Worm (Caenorhabditis elegans) whole organism, late embryonic: ENCODE data around the gene lido-17.

Experiments
- C08G9.2 ChIP-seq: sonication (generic microtip); optimal IDR thresholded peaks from 2 replicates; lab custom pipeline; 2016; ENCODE audit warnings: mild to moderate bottlenecking, missing genetic modification characterization, moderate library complexity, missing compliant biosample characterization
- T23F11.4 ChIP-seq: fragments of 200-800 bp; sonication (Bioruptor generic); optimal IDR thresholded peaks from 2 replicates; lab custom pipeline; 2018; ENCODE audit warnings: mild to moderate bottlenecking, missing genetic modification characterization, missing compliant biosample characterization
- ahr-1 ChIP-seq: sonication (generic microtip); optimal IDR thresholded peaks from 2 replicates; lab custom pipeline; 2016; ENCODE audit warnings: missing genetic modification characterization, missing compliant biosample characterization
- ama-1 ChIP-seq: fragments of 150-350 bp; optimal IDR thresholded peaks from 2 replicates; lab custom pipeline; 2014
- ceh-18 ChIP-seq: sonication (generic microtip); optimal IDR thresholded peaks from 2 replicates; lab custom pipeline; 2016; ENCODE audit warnings: missing genetic modification characterization, missing compliant biosample characterization
- ceh-2 ChIP-seq: sonication (generic microtip); optimal IDR thresholded peaks from 2 replicates; lab custom pipeline; 2016; ENCODE audit warnings: missing genotype, missing genetic modification characterization, missing compliant biosample characterization
- ceh-22 ChIP-seq: sonication (generic microtip); optimal IDR thresholded peaks from 2 replicates; lab custom pipeline; 2017; ENCODE audit warnings: missing biosample characterization, missing genetic modification characterization
- ceh-30 ChIP-seq: fragments of 150-350 bp; optimal IDR thresholded peaks from 2 replicates; lab custom pipeline; 2014; ENCODE audit warnings: missing biosample characterization, missing genetic modification characterization
- ceh-31 ChIP-seq: sonication (generic microtip); optimal IDR thresholded peaks from 2 replicates; lab custom pipeline; 2016; ENCODE audit warnings: missing genetic modification characterization, missing compliant biosample characterization
- ceh-48 ChIP-seq: sonication (generic microtip); optimal IDR thresholded peaks from 2 replicates; lab custom pipeline; 2016; ENCODE audit warnings: missing genetic modification characterization, inconsistent platforms, missing compliant biosample characterization
- che-1 ChIP-seq: sonication (generic microtip); optimal IDR thresholded peaks from 2 replicates; lab custom pipeline; 2016; ENCODE audit warnings: mild to moderate bottlenecking, missing genetic modification characterization, missing compliant biosample characterization
- eyg-1 ChIP-seq: sonication (generic microtip); optimal IDR thresholded peaks from 2 replicates; lab custom pipeline; 2016; ENCODE audit warnings: missing genotype, missing genetic modification characterization, missing compliant biosample characterization
- fkh-6 ChIP-seq: sonication (generic microtip); optimal IDR thresholded peaks from 2 replicates; lab custom pipeline; 2016; ENCODE audit warnings: missing genetic modification characterization, missing compliant biosample characterization
- hlh-13 ChIP-seq: fragments of 200-800 bp; sonication (Bioruptor generic); optimal IDR thresholded peaks from 2 replicates; lab custom pipeline; 2018; ENCODE audit warnings: mild to moderate bottlenecking, missing genetic modification characterization, missing compliant biosample characterization
- hlh-30 ChIP-seq: sonication (generic microtip); optimal IDR thresholded peaks from 2 replicates; lab custom pipeline; 2017; ENCODE audit warnings: antibody characterized with exemption, missing genetic modification characterization, missing compliant biosample characterization; ENCODE audit not compliant: insufficient read depth
- lim-6 ChIP-seq: sonication (generic microtip); optimal IDR thresholded peaks from 2 replicates; lab custom pipeline; 2016; ENCODE audit warnings: missing genetic modification characterization, missing compliant biosample characterization
- lin-11 ChIP-seq: fragments of 200-800 bp; sonication (Bioruptor generic); optimal IDR thresholded peaks from 2 replicates; lab custom pipeline; 2018; ENCODE audit warnings: mild to moderate bottlenecking, missing genetic modification characterization, missing compliant biosample characterization
- madf-2 ChIP-seq: sonication (generic microtip); optimal IDR thresholded peaks from 2 replicates; lab custom pipeline; 2017; ENCODE audit warnings: missing genetic modification characterization, missing compliant biosample characterization
- mec-3 ChIP-seq: sonication (generic microtip); optimal IDR thresholded peaks from 2 replicates; lab custom pipeline; 2016; ENCODE audit warnings: borderline replicate concordance, missing genetic modification characterization, missing compliant biosample characterization
- nfya-1 ChIP-seq: sonication (generic microtip); optimal IDR thresholded peaks from 2 replicates; lab custom pipeline; 2017; ENCODE audit warnings: missing genetic modification characterization, mild to moderate bottlenecking, missing compliant biosample characterization, antibody characterized with exemption, moderate library complexity
- nhr-11 ChIP-seq: fragments of 150-350 bp; optimal IDR thresholded peaks from 2 replicates; lab custom pipeline; 2014; ENCODE audit warnings: missing biosample characterization, missing genetic modification characterization
- nhr-232 ChIP-seq: sonication (generic microtip); optimal IDR thresholded peaks from 2 replicates; lab custom pipeline; 2016; ENCODE audit warnings: missing genetic modification characterization, missing compliant biosample characterization
- npax-4 ChIP-seq: sonication (generic microtip); optimal IDR thresholded peaks from 2 replicates; lab custom pipeline; 2016; ENCODE audit warnings: missing genetic modification characterization, missing compliant biosample characterization
- pax-1 ChIP-seq: fragments of 150-350 bp; optimal IDR thresholded peaks from 2 replicates; lab custom pipeline; 2014; ENCODE audit warnings: missing biosample characterization, missing genetic modification characterization
- pha-2 ChIP-seq: sonication (generic microtip); optimal IDR thresholded peaks from 2 replicates; lab custom pipeline; 2017; ENCODE audit warnings: mild to moderate bottlenecking, missing genetic modification characterization, missing compliant biosample characterization
- pha-4 ChIP-seq: fragments of 150-350 bp; optimal IDR thresholded peaks from 2 replicates; lab custom pipeline; 2018; ENCODE audit warnings: missing biosample characterization, missing genetic modification reagents, missing genetic modification characterization
- pros-1 ChIP-seq: fragments of 150-350 bp; optimal IDR thresholded peaks from 2 replicates; lab custom pipeline; 2014; ENCODE audit warnings: missing biosample characterization, missing genetic modification reagents, missing genetic modification characterization
- ref-2 ChIP-seq: sonication (generic microtip); optimal IDR thresholded peaks from 2 replicates; lab custom pipeline; 2016; ENCODE audit warnings: missing genetic modification characterization, missing compliant biosample characterization
- rnt-1 ChIP-seq: sonication (generic microtip); optimal IDR thresholded peaks from 2 replicates; lab custom pipeline; 2016; ENCODE audit warnings: missing genetic modification characterization, missing compliant biosample characterization
- sox-2 ChIP-seq: fragments of 200-800 bp; sonication (Bioruptor generic); IDR thresholded peaks from 2 replicates; pipeline ENCODE4 v1.3.6; 2022; ENCODE audit warnings: missing genetic modification reagents, missing genetic modification characterization, missing compliant biosample characterization
- sox-4 ChIP-seq: sonication (generic microtip); optimal IDR thresholded peaks from 2 replicates; lab custom pipeline; 2017; ENCODE audit warnings: mild to moderate bottlenecking, missing genetic modification characterization, inconsistent platforms, missing compliant biosample characterization
- syd-9 ChIP-seq: sonication (generic microtip); optimal IDR thresholded peaks from 2 replicates; lab custom pipeline; 2016; ENCODE audit warnings: mild to moderate bottlenecking, missing genetic modification characterization, moderate library complexity, missing compliant biosample characterization
- tbx-2 ChIP-seq: sonication (generic microtip); optimal IDR thresholded peaks from 2 replicates; lab custom pipeline; 2016; ENCODE audit warnings: missing genetic modification characterization, missing compliant biosample characterization
- ttx-3 ChIP-seq: sonication (generic microtip); optimal IDR thresholded peaks from 2 replicates; lab custom pipeline; 2016; ENCODE audit warnings: missing genetic modification reagents, missing genetic modification characterization, missing compliant biosample characterization
- unc-3 ChIP-seq, 2 experiments: fragments of 200-800 bp in 1 of 2; sonication (Bioruptor generic) in 1 of 2; sonication (generic microtip) in 1 of 2; conservative IDR thresholded peaks in 1 of 2; optimal IDR thresholded peaks in 1 of 2; 2 replicates each; pipeline versions ENCODE4 v1.3.6 to Lab custom; 2016 to 2022; ENCODE audit warnings: missing compliant biosample characterization in 2 of 2, missing genetic modification characterization in 2 of 2, missing genetic modification reagents in 1 of 2
- unc-42 ChIP-seq: sonication (generic microtip); optimal IDR thresholded peaks from 2 replicates; lab custom pipeline; 2016; ENCODE audit warnings: missing genotype, missing genetic modification characterization, missing compliant biosample characterization
- unc-55 ChIP-seq: sonication (generic microtip); optimal IDR thresholded peaks from 2 replicates; lab custom pipeline; 2017; ENCODE audit warnings: missing biosample characterization, missing genetic modification reagents, missing genetic modification characterization
- zip-5 ChIP-seq: sonication (generic microtip); optimal IDR thresholded peaks from 2 replicates; lab custom pipeline; 2016; ENCODE audit warnings: missing genetic modification characterization, missing compliant biosample characterization

Gene lido-17

ce11 chrII:9397496-9397895 is 4.9 kb upstream of the lido-17 start, which contains the start of gene Y51B9A.9:
Gene Y51B9A.9 (minus strand): TSS chrII:9397596.
- TF ChIP-seq fkh-6 (tag; lab: Kevin White, UChicago) (no peak), rnt-1 (no peak), syd-9 (tag; lab: Kevin White, UChicago) (no peak), mec-3 (tag; lab: Kevin White, UChicago) (no peak), hlh-30 (no peak), nfya-1 (no peak), ttx-3 (tag; lab: Kevin White, UChicago) (no peak), pha-4 (tag; lab: Kevin White, UChicago) (no peak), pha-2 (tag; lab: Kevin White, UChicago) (no peak), unc-55 (GFP tag; lab: Kevin White, UChicago) (no peak), lim-6 (no peak), ceh-30 (tag; lab: Kevin White, UChicago) (no peak), eyg-1 (tag; lab: Kevin White, UChicago) (no peak), unc-3 (GFP tag; conservative IDR thresholded peaks at IDR 0.05; lab: Robert Waterston, UW) (no peak), unc-3 (tag; optimal IDR thresholded peaks at IDR 0.05; lab: Kevin White, UChicago) (no peak), ceh-31 (tag; lab: Kevin White, UChicago) (no peak), ceh-2 (no peak)
- TF ChIP-seq, all 69 proteins: peak for 0

ce11 chrII:9385241-9385640 is 7.4 kb downstream of the lido-17 start, which contains the start of gene C06C3.7:
Gene C06C3.7 (plus strand): TSS chrII:9385541.
- TF ChIP-seq ceh-48 (tag; lab: Kevin White, UChicago) = no peak
- no peak for TF ChIP-seq pha-2 (tag; lab: Kevin White, UChicago)
- TF ChIP-seq syd-9 (tag; lab: Kevin White, UChicago) = no peak
- no peak for TF ChIP-seq hlh-13
- TF ChIP-seq pax-1 = no peak
- TF ChIP-seq nhr-232 (tag; lab: Kevin White, UChicago) = no peak
- TF ChIP-seq mec-3 (tag; lab: Kevin White, UChicago) = no peak
- no peak for TF ChIP-seq ttx-3 (tag; lab: Kevin White, UChicago)
- no peak for TF ChIP-seq ceh-31 (tag; lab: Kevin White, UChicago)
- no peak for TF ChIP-seq ceh-18
- TF ChIP-seq unc-42 (tag; lab: Kevin White, UChicago) = no peak
- TF ChIP-seq C08G9.2 = no peak
- TF ChIP-seq ahr-1 (tag; lab: Kevin White, UChicago) = no peak
- TF ChIP-seq pros-1 (tag; lab: Kevin White, UChicago) = no peak
- no peak for TF ChIP-seq ama-1 (lab: Kevin White, UChicago)

ce11 chrII:9379796-9380195 is 12.8 kb downstream of the lido-17 start, which contains the start of gene srh-48:
Gene srh-48 (plus strand): TSS chrII:9380096.
- TF ChIP-seq sox-4 = no peak

- TF ChIP-seq npax-4 (tag; lab: Kevin White, UChicago) (no peak), ceh-18 (no peak), lin-11 (tag; lab: Kevin White, UChicago) (no peak), ama-1 (lab: Kevin White, UChicago) (no peak), tbx-2 (tag; lab: Kevin White, UChicago) (no peak), ref-2 (no peak), madf-2 (tag; lab: Kevin White, UChicago) (no peak), sox-2 (no peak), mec-3 (tag; lab: Kevin White, UChicago) (no peak), ceh-22 (tag; lab: Kevin White, UChicago) (no peak), ahr-1 (tag; lab: Kevin White, UChicago) (no peak), nhr-11 (tag; lab: Kevin White, UChicago) (no peak), T23F11.4 (GFP tag; lab: Kevin White, UChicago) (no peak), che-1 (tag; lab: Kevin White, UChicago) (no peak), rnt-1 (no peak), zip-5 (no peak), eyg-1 (tag; lab: Kevin White, UChicago) (no peak)
These were observed 14.4 kb downstream of the lido-17 start for ce11 chrII:9378174-9378573.
